Fruit fly (Drosophila melanogaster): ENCODE data around the gene Ugt303A1.

- TF ChIP-seq Sin3A (optimal IDR thresholded peaks at IDR 0.05): no peak
- TF ChIP-seq h (optimal IDR thresholded peaks at IDR 0.05): no peak
- no peak for TF ChIP-seq Myc (optimal IDR thresholded peaks at IDR 0.05)
Measured at dm6 chr3R:11208766-11209331, 33.5 kb downstream of the Ugt303A1 start.
